Worm (Caenorhabditis elegans): ENCODE data around the gene best-12.

- no peak for TF ChIP-seq duxl-1 (tag; optimal IDR thresholded peaks at IDR 0.05; ENCODE audit: poor library complexity)
- no peak for TF ChIP-seq nhr-10 (tag; optimal IDR thresholded peaks at IDR 0.05)
- no peak for TF ChIP-seq nhr-77 (tag; optimal IDR thresholded peaks at IDR 0.05)
- no peak for TF ChIP-seq mdl-1 (tag; optimal IDR thresholded peaks at IDR 0.05)
- no peak for TF ChIP-seq snpc-4 (tag; optimal IDR thresholded peaks at IDR 0.05)
- TF ChIP-seq T20F7.1 (GFP tag; optimal IDR thresholded peaks at IDR 0.05) = no peak
Measured at ce11 chrV:16041412-16041811, 7.9 kb upstream of the best-12 start.

Data from whole organism, L4 larva.